Fruit fly (Drosophila melanogaster) whole organism: ENCODE results near the gene dbf.

Source experiments
- CG8478 ChIP-seq: fragments of >200 bp; optimal IDR thresholded peaks from 2 replicates; lab custom pipeline; 2018; ENCODE audit warnings: inconsistent platforms
- pan ChIP-seq: fragments of >200 bp; optimal IDR thresholded peaks from 2 replicates; lab custom pipeline; 2017
- psq ChIP-seq: fragments of >200 bp; optimal IDR thresholded peaks from 2 replicates; lab custom pipeline; 2017
- usp ChIP-seq: fragments of >200 bp; optimal IDR thresholded peaks from 2 replicates; lab custom pipeline; 2017; ENCODE audit warnings: missing biosample characterization, missing genetic modification characterization, mixed read lengths

- TF ChIP-seq usp (GFP tag; lab: Kevin White, UChicago) (no peak), psq (lab: Kevin White, UChicago) (no peak), pan (lab: Kevin White, UChicago) (no peak), CG8478 (lab: Kevin White, UChicago) (no peak)
Measured at dm6 chr2L:10632702-10633101, 18.7 kb upstream of the dbf start.
